Fruit fly (Drosophila melanogaster) whole organism, embryonic: Measurements from ENCODE around the gene Sbds.

Experiments used
- Asciz ChIP-seq: fragments of 200-800 bp; sonication (Bioruptor generic); optimal IDR thresholded peaks from 2 replicates; lab custom pipeline; 2017; ENCODE audit warnings: missing biosample characterization, mild to moderate bottlenecking, missing genetic modification characterization, missing genetic modification reagents
- Atf6 ChIP-seq: fragments of 200-800 bp; sonication (Bioruptor generic); IDR thresholded peaks from 2 replicates; pipeline ENCODE4 v1.3.6; 2022; ENCODE audit warnings: missing biosample characterization, missing genetic modification characterization
- B-H2 ChIP-seq: fragments of 200-800 bp; sonication (Bioruptor generic); optimal IDR thresholded peaks from 2 replicates; lab custom pipeline; 2018; ENCODE audit warnings: missing biosample characterization, mild to moderate bottlenecking, missing genetic modification characterization
- CG10267 ChIP-seq: fragments of 200-800 bp; sonication (Bioruptor generic); optimal IDR thresholded peaks from 2 replicates; lab custom pipeline; 2018; ENCODE audit warnings: missing biosample characterization, mild to moderate bottlenecking, missing genetic modification characterization, moderate library complexity
- CG12104 ChIP-seq: fragments of 200-800 bp; sonication (Bioruptor generic); optimal IDR thresholded peaks from 3 replicates; lab custom pipeline; 2016; ENCODE audit warnings: missing biosample characterization, missing genetic modification characterization
- CG12155 ChIP-seq: fragments of 200-800 bp; sonication (Bioruptor generic); optimal IDR thresholded peaks from 3 replicates; lab custom pipeline; 2016; ENCODE audit warnings: missing biosample characterization, missing genetic modification characterization
- CG12942 ChIP-seq: fragments of 200-800 bp; sonication (Bioruptor generic); optimal IDR thresholded peaks from 3 replicates; lab custom pipeline; 2016; ENCODE audit warnings: missing biosample characterization, missing genetic modification characterization
- CG14050 ChIP-seq: fragments of 200-800 bp; sonication (Bioruptor generic); IDR thresholded peaks from 3 replicates; pipeline ENCODE4 v1.3.6; 2022; ENCODE audit warnings: missing biosample characterization, missing genetic modification characterization
- CG15514 ChIP-seq: fragments of 200-800 bp; sonication (Bioruptor generic); optimal IDR thresholded peaks from 3 replicates; lab custom pipeline; 2017; ENCODE audit warnings: missing biosample characterization, missing genetic modification characterization, mild to moderate bottlenecking, moderate library complexity, missing genetic modification reagents
- CG17328 ChIP-seq: fragments of 200-800 bp; sonication (Bioruptor generic); IDR thresholded peaks from 2 replicates; pipeline ENCODE4 v1.3.6; 2022; ENCODE audit warnings: missing biosample characterization, missing genetic modification characterization
- CG3163 ChIP-seq: fragments of 200-800 bp; sonication (Bioruptor generic); optimal IDR thresholded peaks from 3 replicates; lab custom pipeline; 2016; ENCODE audit warnings: missing biosample characterization, missing genetic modification characterization
- CG32767 ChIP-seq: fragments of 200-800 bp; sonication (Bioruptor generic); IDR thresholded peaks from 2 replicates; pipeline ENCODE4 v1.3.6; 2022; ENCODE audit warnings: missing biosample characterization, missing genetic modification characterization
- CG33213 ChIP-seq: fragments of 200-800 bp; sonication (Bioruptor generic); optimal IDR thresholded peaks from 3 replicates; lab custom pipeline; 2016; ENCODE audit warnings: missing biosample characterization, missing genetic modification characterization
- CG34422 ChIP-seq: fragments of 200-800 bp; sonication (Bioruptor generic); IDR thresholded peaks from 3 replicates; pipeline ENCODE4 v1.3.6; 2022; ENCODE audit warnings: missing biosample characterization, missing genetic modification characterization
- CG3726 ChIP-seq: fragments of 200-800 bp; sonication (Bioruptor generic); IDR thresholded peaks from 3 replicates; pipeline ENCODE4, ENCODE4 v1.3.6; 2022; ENCODE audit warnings: missing biosample characterization, missing genetic modification characterization
- CG42726 ChIP-seq: fragments of 200-800 bp; sonication (Bioruptor generic); IDR thresholded peaks from 2 replicates; pipeline ENCODE4 v1.3.6; 2022; ENCODE audit warnings: missing biosample characterization, missing genetic modification characterization; ENCODE audit not compliant: partially characterized antibody
- CG4820 ChIP-seq: fragments of 200-800 bp; sonication (Bioruptor generic); optimal IDR thresholded peaks from 3 replicates; lab custom pipeline; 2016; ENCODE audit warnings: missing biosample characterization, missing genetic modification characterization
- CG6175 ChIP-seq: fragments of 200-800 bp; sonication (Bioruptor generic); IDR thresholded peaks from 3 replicates; pipeline ENCODE4 v1.3.6; 2022; ENCODE audit warnings: missing biosample characterization, missing genetic modification characterization
- CG6272 ChIP-seq: fragments of 200-800 bp; sonication (Bioruptor generic); IDR thresholded peaks from 2 replicates; pipeline ENCODE4 v1.3.6; 2022; ENCODE audit warnings: missing biosample characterization, missing genetic modification characterization
- CG7271 ChIP-seq: fragments of 200-800 bp; sonication (Bioruptor generic); optimal IDR thresholded peaks from 2 replicates; lab custom pipeline; 2018; ENCODE audit warnings: missing biosample characterization, mild to moderate bottlenecking, missing genetic modification characterization, moderate library complexity
- CG8478 ChIP-seq: fragments of >200 bp; optimal IDR thresholded peaks from 2 replicates; lab custom pipeline; 2018
- CG8944 ChIP-seq: fragments of 200-800 bp; sonication (Bioruptor generic); optimal IDR thresholded peaks from 3 replicates; lab custom pipeline; 2016; ENCODE audit warnings: missing biosample characterization, missing genetic modification characterization
- Doc3 ChIP-seq: fragments of 200-800 bp; sonication (Bioruptor generic); IDR thresholded peaks from 3 replicates; pipeline ENCODE4 v1.3.6; 2022; ENCODE audit warnings: missing biosample characterization, missing genetic modification characterization; ENCODE audit not compliant: partially characterized antibody
- Dref ChIP-seq: fragments of 200-800 bp; sonication (Bioruptor generic); IDR thresholded peaks from 2 replicates; pipeline ENCODE4 v1.3.6; 2022; ENCODE audit warnings: missing biosample characterization, missing genetic modification characterization
- E2f2 ChIP-seq: fragments of 200-800 bp; sonication (Bioruptor generic); IDR thresholded peaks from 2 replicates; pipeline ENCODE4 v1.3.6; 2022; ENCODE audit warnings: missing biosample characterization, missing genetic modification characterization
- ERR ChIP-seq: fragments of 200-800 bp; sonication (Bioruptor generic); optimal IDR thresholded peaks from 2 replicates; lab custom pipeline; 2016; ENCODE audit warnings: missing biosample characterization, missing genetic modification characterization
- Jarid2 ChIP-seq: fragments of 200-800 bp; sonication (Bioruptor generic); optimal IDR thresholded peaks from 3 replicates; lab custom pipeline; 2017; ENCODE audit warnings: mild to moderate bottlenecking, missing biosample characterization, missing genetic modification reagents, missing genetic modification characterization
- NFAT ChIP-seq: fragments of 200-800 bp; sonication (Bioruptor generic); IDR thresholded peaks from 2 replicates; pipeline ENCODE4 v1.3.6; 2022; ENCODE audit warnings: missing biosample characterization, missing genetic modification characterization
- Six4 ChIP-seq: fragments of 200-800 bp; sonication (Bioruptor generic); optimal IDR thresholded peaks from 2 replicates; lab custom pipeline; 2016; ENCODE audit warnings: missing biosample characterization, missing genetic modification characterization
- Sox100B ChIP-seq: fragments of 200-800 bp; sonication (Bioruptor generic); optimal IDR thresholded peaks from 3 replicates; lab custom pipeline; 2018; ENCODE audit warnings: missing biosample characterization, mild to moderate bottlenecking, missing genetic modification characterization
- cg ChIP-seq: fragments of 200-800 bp; sonication (Bioruptor generic); optimal IDR thresholded peaks from 3 replicates; lab custom pipeline; 2019; ENCODE audit warnings: missing biosample characterization, mild to moderate bottlenecking, missing genetic modification characterization, moderate library complexity
- chm ChIP-seq: fragments of 200-800 bp; sonication (Bioruptor generic); IDR thresholded peaks from 2 replicates; pipeline ENCODE4 v1.3.6; 2022; ENCODE audit warnings: missing biosample characterization, missing genetic modification characterization
- ci ChIP-seq: fragments of 200-800 bp; sonication (Bioruptor generic); IDR thresholded peaks from 3 replicates; pipeline ENCODE4 v1.3.6; 2022; ENCODE audit warnings: missing biosample characterization, missing genetic modification characterization
- dan ChIP-seq: fragments of 200-800 bp; sonication (Bioruptor generic); IDR thresholded peaks from 2 replicates; pipeline ENCODE4 v1.3.6; 2022; ENCODE audit warnings: missing biosample characterization, missing genetic modification characterization
- gce ChIP-seq: fragments of 200-800 bp; sonication (Bioruptor generic); IDR thresholded peaks from 3 replicates; pipeline ENCODE4 v1.3.6; 2022; ENCODE audit warnings: missing biosample characterization, missing genetic modification characterization
- gsb ChIP-seq: fragments of 200-800 bp; sonication (Bioruptor generic); IDR thresholded peaks from 2 replicates; pipeline ENCODE4 v1.3.6; 2022; ENCODE audit warnings: missing biosample characterization, missing genetic modification characterization
- hb ChIP-seq: fragments of 200-800 bp; sonication (Bioruptor generic); IDR thresholded peaks from 3 replicates; pipeline ENCODE4 v1.3.6; 2022; ENCODE audit warnings: missing biosample characterization, missing genetic modification characterization; ENCODE audit not compliant: partially characterized antibody
- jing ChIP-seq: fragments of 200-800 bp; sonication (Bioruptor generic); optimal IDR thresholded peaks from 2 replicates; lab custom pipeline; 2018; ENCODE audit warnings: missing biosample characterization, mild to moderate bottlenecking, missing genetic modification characterization
- jumu ChIP-seq: fragments of 200-800 bp; sonication (Bioruptor generic); optimal IDR thresholded peaks from 3 replicates; lab custom pipeline; 2016; ENCODE audit warnings: missing biosample characterization, missing genetic modification characterization
- klu ChIP-seq: fragments of 200-800 bp; sonication (Bioruptor generic); IDR thresholded peaks from 2 replicates; pipeline ENCODE4 v1.3.6; 2022; ENCODE audit warnings: missing biosample characterization, missing genetic modification characterization
- psq ChIP-seq: fragments of 200-800 bp; sonication (Bioruptor generic); optimal IDR thresholded peaks from 2 replicates; lab custom pipeline; 2017; ENCODE audit warnings: missing biosample characterization, missing genetic modification characterization
- salm ChIP-seq: fragments of 200-800 bp; sonication (Bioruptor generic); optimal IDR thresholded peaks from 2 replicates; lab custom pipeline; 2018; ENCODE audit warnings: missing biosample characterization, mild to moderate bottlenecking, missing genetic modification characterization
- sd ChIP-seq: fragments of 200-800 bp; sonication (Bioruptor generic); optimal IDR thresholded peaks from 3 replicates; lab custom pipeline; 2018; ENCODE audit warnings: missing biosample characterization, mild to moderate bottlenecking, missing genetic modification characterization, moderate library complexity
- sim ChIP-seq: fragments of 200-800 bp; sonication (Bioruptor generic); IDR thresholded peaks from 2 replicates; pipeline ENCODE4 v1.3.6; 2022; ENCODE audit warnings: missing biosample characterization, missing genetic modification characterization
- sima ChIP-seq: fragments of 200-800 bp; sonication (Bioruptor generic); optimal IDR thresholded peaks from 2 replicates; lab custom pipeline; 2016; ENCODE audit warnings: missing biosample characterization, missing genetic modification characterization
- sqz ChIP-seq: fragments of 200-800 bp; sonication (Bioruptor generic); optimal IDR thresholded peaks from 3 replicates; lab custom pipeline; 2018; ENCODE audit warnings: missing biosample characterization, mild to moderate bottlenecking, missing genetic modification characterization
- tap ChIP-seq: fragments of 200-800 bp; optimal IDR thresholded peaks from 3 replicates; lab custom pipeline; 2019; ENCODE audit warnings: missing biosample characterization, mild to moderate bottlenecking, missing genetic modification characterization, moderate library complexity
- usp ChIP-seq: fragments of >200 bp; optimal IDR thresholded peaks from 2 replicates; lab custom pipeline; 2017; ENCODE audit warnings: missing biosample characterization, missing genetic modification characterization
- vvl ChIP-seq: fragments of 200-800 bp; sonication (Bioruptor generic); IDR thresholded peaks from 2 replicates; pipeline ENCODE4 v1.3.6; 2022; ENCODE audit warnings: missing biosample characterization, missing genetic modification characterization
- yki ChIP-seq: fragments of >200 bp; optimal IDR thresholded peaks from 3 replicates; lab custom pipeline; 2018
- zen2 ChIP-seq: fragments of 200-800 bp; sonication (Bioruptor generic); IDR thresholded peaks from 3 replicates; pipeline ENCODE4 v1.3.6; 2022; ENCODE audit warnings: missing biosample characterization, missing genetic modification characterization; ENCODE audit not compliant: partially characterized antibody

Gene Sbds

dm6 chr3L:6708995-6709606 is 43.6 kb upstream of the Sbds start (continued):
- TF ChIP-seq psq (peak; percentile 24), salm (tag; lab: Kevin White, UChicago) (peak; percentile 68), tap (tag; lab: Kevin White, UChicago) (peak; percentile 51), CG8478 (lab: Kevin White, UChicago) (no peak), gce (peak; percentile 83; the same call in 2 of the 3 replicates), CG4820 (GFP tag; lab: Kevin White, UChicago) (peak; percentile 76), usp (no peak), CG3163 (peak; percentile 34), CG42726 (no peak), chm (GFP tag; lab: Robert Waterston, UW) (peak; percentile 85; the same call in 1 of the 2 replicates), Jarid2 (GFP tag; lab: Kevin White, UChicago) (peak; percentile 81), CG6175 (GFP tag; lab: Robert Waterston, UW) (peak; percentile 84; the same call in 2 of the 3 replicates), zen2 (GFP tag; lab: Robert Waterston, UW) (no peak), vvl (peak; percentile 94), Sox100B (GFP tag; lab: Kevin White, UChicago) (peak; percentile 71), CG7271 (tag; lab: Kevin White, UChicago) (peak; percentile 82), NFAT (GFP tag; lab: Robert Waterston, UW) (peak; percentile 93), dan (GFP tag; lab: Robert Waterston, UW) (no peak), Six4 (GFP tag; lab: Kevin White, UChicago) (peak; percentile 77), cg (GFP tag; lab: Kevin White, UChicago) (no peak), sqz (peak; percentile 81), jumu (GFP tag; lab: Kevin White, UChicago) (peak; percentile 39), CG12104 (GFP tag; lab: Kevin White, UChicago) (peak; percentile 93), CG3726 (GFP tag; lab: Robert Waterston, UW) (peak; percentile 81), CG33213 (GFP tag; lab: Kevin White, UChicago) (peak; percentile 95), klu (GFP tag; lab: Robert Waterston, UW) (peak; percentile 50; the same call in 1 of the 2 replicates), ci (peak; percentile 98), Doc3 (GFP tag; lab: Robert Waterston, UW) (no peak), CG17328 (GFP tag; lab: Robert Waterston, UW) (peak; percentile 89), CG32767 (GFP tag; lab: Robert Waterston, UW) (no peak), ERR (GFP tag; lab: Kevin White, UChicago) (peak; percentile 22), CG12942 (GFP tag; lab: Kevin White, UChicago) (peak; percentile 61), CG14050 (peak; percentile 77), CG15514 (GFP tag; lab: Kevin White, UChicago) (peak; percentile 86), Dref (GFP tag; lab: Robert Waterston, UW) (peak; percentile 32; the same call in 1 of the 2 replicates), CG6272 (0 out of 2 replicates have a peak, but pooled peaks have one; percentile 14), B-H2 (peak; percentile 93), Asciz (GFP tag; lab: Kevin White, UChicago) (peak; percentile 93), E2f2 (GFP tag; lab: Robert Waterston, UW) (peak; percentile 31), Atf6 (GFP tag; lab: Robert Waterston, UW) (peak; percentile 82), jing (GFP tag; lab: Kevin White, UChicago) (peak; percentile 44), CG10267 (tag; lab: Kevin White, UChicago) (peak; percentile 41), sd (tag; lab: Kevin White, UChicago) (no peak), gsb (GFP tag; lab: Robert Waterston, UW) (0 out of 2 replicates have a peak, but pooled peaks have one; percentile 62), CG34422 (GFP tag; lab: Robert Waterston, UW) (peak; percentile 85), sima (GFP tag; lab: Kevin White, UChicago) (peak; percentile 48), CG8944 (peak; percentile 43), CG12155 (GFP tag; lab: Kevin White, UChicago) (peak; percentile 54), yki (lab: Kevin White, UChicago) (no peak), hb (GFP tag; lab: Robert Waterston, UW) (no peak), sim (GFP tag; lab: Robert Waterston, UW) (0 out of 2 replicates have a peak, but pooled peaks have one; percentile 32)
